Fruit fly (Drosophila melanogaster) whole organism, embryonic: ENCODE data around the gene Sse.

Experiments
- Adf1 ChIP-seq: fragments of 200-800 bp; sonication (Bioruptor generic); IDR thresholded peaks from 2 replicates; pipeline ENCODE4 v1.3.6; 2022; ENCODE audit warnings: missing biosample characterization, missing genetic modification characterization
- BtbVII ChIP-seq: fragments of 200-800 bp; sonication (Bioruptor generic); optimal IDR thresholded peaks from 3 replicates; lab custom pipeline; 2017; ENCODE audit warnings: missing biosample characterization, mild to moderate bottlenecking, missing genetic modification characterization
- CG11247 ChIP-seq: fragments of 200-800 bp; sonication (Bioruptor generic); IDR thresholded peaks from 2 replicates; pipeline ENCODE4 v1.3.6; 2022; ENCODE audit warnings: missing biosample characterization, missing genetic modification characterization
- CG12236 ChIP-seq: fragments of 200-800 bp; sonication (Bioruptor generic); optimal IDR thresholded peaks from 2 replicates; lab custom pipeline; 2016; ENCODE audit warnings: missing biosample characterization, missing genetic modification characterization
- CG13894 ChIP-seq: fragments of 200-800 bp; sonication (Bioruptor generic); optimal IDR thresholded peaks from 3 replicates; lab custom pipeline; 2018; ENCODE audit warnings: missing biosample characterization, mild to moderate bottlenecking, missing genetic modification characterization, moderate library complexity
- CG15601 ChIP-seq: fragments of 200-800 bp; sonication (Bioruptor generic); optimal IDR thresholded peaks from 3 replicates; lab custom pipeline; 2019; ENCODE audit warnings: missing biosample characterization, mild to moderate bottlenecking, missing genetic modification characterization, moderate library complexity
- CG18599 ChIP-seq: fragments of 200-800 bp; sonication (Bioruptor generic); optimal IDR thresholded peaks from 3 replicates; lab custom pipeline; 2017; ENCODE audit warnings: missing biosample characterization, missing genetic modification characterization, mild to moderate bottlenecking, moderate library complexity, missing genetic modification reagents
- CG2202 ChIP-seq: fragments of 200-800 bp; sonication (Bioruptor generic); optimal IDR thresholded peaks from 2 replicates; lab custom pipeline; 2018; ENCODE audit warnings: missing biosample characterization, mild to moderate bottlenecking, missing genetic modification characterization
- CG32532 ChIP-seq: fragments of 200-800 bp; sonication (Bioruptor generic); IDR thresholded peaks from 2 replicates; pipeline ENCODE4 v1.3.6; 2022; ENCODE audit warnings: missing biosample characterization, missing genetic modification characterization
- CG34376 ChIP-seq: fragments of 200-800 bp; sonication (Bioruptor generic); optimal IDR thresholded peaks from 2 replicates; lab custom pipeline; 2018; ENCODE audit warnings: missing biosample characterization, mild to moderate bottlenecking, missing genetic modification characterization
- CG34422 ChIP-seq: fragments of 200-800 bp; sonication (Bioruptor generic); IDR thresholded peaks from 3 replicates; pipeline ENCODE4 v1.3.6; 2022; ENCODE audit warnings: missing biosample characterization, missing genetic modification characterization
- CkIIα-i1 ChIP-seq: fragments of 200-800 bp; sonication (Bioruptor generic); IDR thresholded peaks from 2 replicates; pipeline ENCODE4 v1.3.6; 2022; ENCODE audit warnings: missing biosample characterization, missing genetic modification characterization
- CoRest ChIP-seq: fragments of 200-800 bp; sonication (Bioruptor generic); optimal IDR thresholded peaks from 3 replicates; lab custom pipeline; 2018; ENCODE audit warnings: missing biosample characterization, mild to moderate bottlenecking, missing genetic modification characterization, moderate library complexity
- Deaf1 ChIP-seq: fragments of 200-800 bp; optimal IDR thresholded peaks from 3 replicates; lab custom pipeline; 2019; ENCODE audit warnings: missing biosample characterization, mild to moderate bottlenecking, missing genetic modification characterization, moderate library complexity
- E2f1 ChIP-seq: fragments of 200-800 bp; sonication (Bioruptor generic); IDR thresholded peaks from 2 replicates; pipeline ENCODE4 v1.3.6; 2022; ENCODE audit warnings: missing biosample characterization, missing genetic modification characterization
- HHEX ChIP-seq: fragments of 200-800 bp; sonication (Bioruptor generic); optimal IDR thresholded peaks from 3 replicates; lab custom pipeline; 2017; ENCODE audit warnings: missing biosample characterization, mild to moderate bottlenecking, missing genetic modification characterization, missing genetic modification reagents
- Hand ChIP-seq: fragments of 200-800 bp; sonication (Bioruptor generic); optimal IDR thresholded peaks from 2 replicates; lab custom pipeline; 2017; ENCODE audit warnings: mild to moderate bottlenecking, missing biosample characterization, missing genetic modification reagents, missing genetic modification characterization
- Hmr ChIP-seq: fragments of 200-800 bp; sonication (Bioruptor generic); optimal IDR thresholded peaks from 3 replicates; lab custom pipeline; 2017; ENCODE audit warnings: mild to moderate bottlenecking, missing biosample characterization, missing genetic modification reagents, missing genetic modification characterization
- Med ChIP-seq: fragments of 200-800 bp; sonication (Bioruptor generic); peaks from one replicate; lab custom pipeline; 2016; ENCODE audit warnings: missing biosample characterization, missing genetic modification characterization, mild to moderate bottlenecking, inconsistent platforms, moderate library complexity
- Trl ChIP-seq, 3 experiments: fragments of >200 bp in 2 of 3; fragments of 200-800 bp in 1 of 3; sonication (Bioruptor generic) in 1 of 3; optimal IDR thresholded peaks; 2 replicates in 1 of 3; 3 replicates in 2 of 3; lab custom pipeline; 2016 to 2017; ENCODE audit warnings: missing biosample characterization in 1 of 3, missing genetic modification characterization in 1 of 3
- abd-A ChIP-seq: fragments of 200-800 bp; sonication (Bioruptor generic); optimal IDR thresholded peaks from 3 replicates; lab custom pipeline; 2019; ENCODE audit warnings: missing biosample characterization, mild to moderate bottlenecking, missing genetic modification characterization, moderate library complexity
- aop ChIP-seq: fragments of 200-800 bp; sonication (Bioruptor generic); IDR thresholded peaks from 2 replicates; pipeline ENCODE4 v1.3.6; 2022; ENCODE audit warnings: missing biosample characterization, missing genetic modification characterization
- ara ChIP-seq: fragments of 200-800 bp; sonication (Bioruptor generic); IDR thresholded peaks from 2 replicates; pipeline ENCODE4 v1.3.6; 2022; ENCODE audit warnings: missing biosample characterization, missing genetic modification characterization
- cg ChIP-seq: fragments of 200-800 bp; sonication (Bioruptor generic); optimal IDR thresholded peaks from 3 replicates; lab custom pipeline; 2019; ENCODE audit warnings: missing biosample characterization, mild to moderate bottlenecking, missing genetic modification characterization, moderate library complexity
- chinmo ChIP-seq: fragments of 200-800 bp; sonication (Bioruptor generic); IDR thresholded peaks from 4 replicates; pipeline ENCODE4 v1.3.6; 2022; ENCODE audit warnings: missing biosample characterization, missing genetic modification characterization; ENCODE audit not compliant: partially characterized antibody
- ci ChIP-seq: fragments of 200-800 bp; sonication (Bioruptor generic); IDR thresholded peaks from 3 replicates; pipeline ENCODE4 v1.3.6; 2022; ENCODE audit warnings: missing biosample characterization, missing genetic modification characterization
- corto ChIP-seq: fragments of 200-800 bp; sonication (Bioruptor generic); optimal IDR thresholded peaks from 2 replicates; lab custom pipeline; 2016; ENCODE audit warnings: missing biosample characterization, mild to moderate bottlenecking, missing genetic modification characterization, moderate library complexity
- dm ChIP-seq: fragments of 200-800 bp; sonication (Bioruptor generic); optimal IDR thresholded peaks from 3 replicates; lab custom pipeline; 2016; ENCODE audit warnings: missing biosample characterization, missing genetic modification characterization
- en ChIP-seq: fragments of 200-800 bp; sonication (Bioruptor generic); optimal IDR thresholded peaks from 2 replicates; lab custom pipeline; 2016; ENCODE audit warnings: missing biosample characterization, missing genetic modification characterization
- eve ChIP-seq, 2 experiments: fragments of >200 bp; optimal IDR thresholded peaks; 2 replicates each; lab custom pipeline; 2017; ENCODE audit warnings: missing biosample characterization in 2 of 2, missing genetic modification characterization in 2 of 2
- ewg ChIP-seq: fragments of 200-800 bp; sonication (Bioruptor generic); optimal IDR thresholded peaks from 3 replicates; lab custom pipeline; 2017; ENCODE audit warnings: mild to moderate bottlenecking, missing biosample characterization, missing genetic modification reagents, missing genetic modification characterization
- kah ChIP-seq: fragments of 200-800 bp; sonication (Bioruptor generic); optimal IDR thresholded peaks from 2 replicates; lab custom pipeline; 2018; ENCODE audit warnings: missing biosample characterization, mild to moderate bottlenecking, missing genetic modification characterization
- lilli ChIP-seq: fragments of 200-800 bp; sonication (Bioruptor generic); optimal IDR thresholded peaks from 3 replicates; lab custom pipeline; 2016; ENCODE audit warnings: missing biosample characterization, missing genetic modification characterization
- nerfin-1 ChIP-seq: fragments of 200-800 bp; sonication (Bioruptor generic); optimal IDR thresholded peaks from 3 replicates; lab custom pipeline; 2019; ENCODE audit warnings: missing biosample characterization, mild to moderate bottlenecking, missing genetic modification characterization, moderate library complexity
- nerfin-2 ChIP-seq: fragments of 200-800 bp; sonication (Bioruptor generic); IDR thresholded peaks from 2 replicates; pipeline ENCODE4 v1.3.6; 2022; ENCODE audit warnings: missing biosample characterization, missing genetic modification characterization; ENCODE audit not compliant: partially characterized antibody
- onecut ChIP-seq: fragments of 200-800 bp; sonication (Bioruptor generic); IDR thresholded peaks from 2 replicates; pipeline ENCODE4 v1.3.6; 2022; ENCODE audit warnings: missing biosample characterization, missing genetic modification characterization
- scrt ChIP-seq: fragments of 200-800 bp; sonication (Bioruptor generic); optimal IDR thresholded peaks from 2 replicates; lab custom pipeline; 2018; ENCODE audit warnings: missing biosample characterization, mild to moderate bottlenecking, missing genetic modification characterization, moderate library complexity
- slp2 ChIP-seq: fragments of 200-800 bp; sonication (Bioruptor generic); optimal IDR thresholded peaks from 2 replicates; lab custom pipeline; 2016; ENCODE audit warnings: missing biosample characterization, missing genetic modification characterization
- tx ChIP-seq: fragments of 200-800 bp; sonication (Bioruptor generic); optimal IDR thresholded peaks from 2 replicates; lab custom pipeline; 2016; ENCODE audit warnings: missing biosample characterization, missing genetic modification characterization
- zfh1 ChIP-seq: fragments of 200-800 bp; sonication (Bioruptor generic); IDR thresholded peaks from 3 replicates; pipeline ENCODE4 v1.3.6; 2022; ENCODE audit warnings: missing biosample characterization, missing genetic modification characterization

Sse gene

dm6 chr3L:5678241-5678905, 16.3 kb upstream of the Sse start (continued):
- TF ChIP-seq CG12236 (GFP tag; lab: Kevin White, UChicago) (no peak), dm (GFP tag; lab: Kevin White, UChicago) (no peak), zfh1 (GFP tag; lab: Robert Waterston, UW) (no peak), en (GFP tag; lab: Kevin White, UChicago) (no peak), chinmo (GFP tag; lab: Robert Waterston, UW) (0 out of 4 replicates have a peak, but pooled peaks have one; percentile 38), nerfin-2 (GFP tag; lab: Robert Waterston, UW) (no peak), slp2 (GFP tag; lab: Kevin White, UChicago) (no peak), tx (GFP tag; lab: Kevin White, UChicago) (no peak), CG11247 (GFP tag; lab: Robert Waterston, UW) (no peak)

DNA sequence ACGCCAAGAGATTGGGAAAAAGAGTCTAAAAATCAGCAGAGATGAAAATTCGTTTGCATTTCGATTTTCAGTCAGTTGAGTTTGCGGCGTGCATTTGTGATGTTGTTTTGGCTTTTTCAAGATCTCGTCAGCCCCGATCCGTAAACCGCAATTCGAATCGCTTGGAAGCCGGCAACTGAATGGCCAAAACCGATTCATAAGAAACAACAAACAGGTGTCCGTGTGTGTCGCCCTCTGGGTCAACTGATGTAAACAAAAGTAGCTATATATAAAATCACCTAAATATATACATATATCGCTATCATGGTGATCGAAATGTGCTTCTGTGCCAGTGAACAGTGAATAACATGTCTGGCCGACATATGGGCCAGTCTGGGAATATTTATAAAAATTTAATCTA, 4.7 kb upstream of the Sse start:
- no peak for TF ChIP-seq CkIIα-i1 (GFP tag; lab: Robert Waterston, UW)
- peak; percentile 96 for TF ChIP-seq kah (GFP tag; lab: Kevin White, UChicago)
- no peak for TF ChIP-seq lilli (GFP tag; lab: Kevin White, UChicago)
- peak; percentile 33; the same call in 1 of the 3 replicates for TF ChIP-seq CG34422 (GFP tag; lab: Robert Waterston, UW)

dm6 chr3L:5665434-5665833, 3.4 kb upstream of the Sse start:
- peak; percentile 46 to 63 for TF ChIP-seq Trl (optimal IDR thresholded peaks at IDR 0.05; lab: Kevin White, UChicago)
- no peak for TF ChIP-seq Trl (GFP tag; optimal IDR thresholded peaks at IDR 0.05; lab: Kevin White, UChicago)
- TF ChIP-seq CG2202 (tag; lab: Kevin White, UChicago): no peak
- peak; percentile 46 for TF ChIP-seq Hmr (GFP tag; lab: Kevin White, UChicago)
- peak; percentile 22; the same call in 1 of the 2 replicates for TF ChIP-seq CG32532 (GFP tag; lab: Robert Waterston, UW)
- TF ChIP-seq chinmo (GFP tag; lab: Robert Waterston, UW): 0 out of 4 replicates have a peak, but pooled peaks have one; percentile 53
- TF ChIP-seq nerfin-1 (tag; lab: Kevin White, UChicago): peak; percentile 31
- peak; percentile 6 for TF ChIP-seq CG34376 (GFP tag; lab: Kevin White, UChicago)
- no peak for TF ChIP-seq BtbVII (GFP tag; lab: Kevin White, UChicago)
- TF ChIP-seq abd-A (tag; lab: Kevin White, UChicago): peak; percentile 26
- peak; percentile 71; the same call in 1 of the 2 replicates for TF ChIP-seq Adf1 (GFP tag; lab: Robert Waterston, UW)
- TF ChIP-seq CG15601: peak; percentile 99
- peak; percentile 19 for TF ChIP-seq scrt (GFP tag; lab: Kevin White, UChicago)
- TF ChIP-seq onecut (GFP tag; lab: Robert Waterston, UW): peak; percentile 19; the same call in 1 of the 2 replicates
- TF ChIP-seq cg (GFP tag; lab: Kevin White, UChicago): peak; percentile 32
- no peak for TF ChIP-seq corto (GFP tag; lab: Kevin White, UChicago)
- TF ChIP-seq Hand (GFP tag; lab: Kevin White, UChicago): peak; percentile 52
- peak; percentile 56; the same call in 2 of the 3 replicates for TF ChIP-seq ci (GFP tag; lab: Robert Waterston, UW)
- TF ChIP-seq ara: no peak
- TF ChIP-seq aop (GFP tag; lab: Robert Waterston, UW): no peak
- TF ChIP-seq HHEX: no peak
- TF ChIP-seq ewg (GFP tag; lab: Kevin White, UChicago): peak; percentile 28
- peak; percentile 57 for TF ChIP-seq CG18599 (GFP tag; lab: Kevin White, UChicago)
- no peak for TF ChIP-seq eve (GFP tag; optimal IDR thresholded peaks at IDR 0.05; lab: Kevin White, UChicago)
- TF ChIP-seq Deaf1: peak; percentile 26
- TF ChIP-seq E2f1 (GFP tag; lab: Robert Waterston, UW): no peak
- no peak for TF ChIP-seq CoRest
- peak; percentile 33 for TF ChIP-seq Med
- peak; percentile 11 for TF ChIP-seq CG13894
